Worm (Caenorhabditis elegans) whole organism, L4 larva: ENCODE data around the gene vha-18.
"Not testable (repeated sequence)": the region's sequence is repeated elsewhere in the genome, so short reads cannot be mapped to it uniquely, and the experiment has no call there.

Experiments used
- D1046.2 ChIP-seq: fragments of 200-800 bp; sonication (Bioruptor generic); IDR thresholded peaks from 2 replicates; pipeline ENCODE4 v1.3.6; 2022; ENCODE audit warnings: missing genetic modification characterization, missing compliant biosample characterization
- F26F4.8 ChIP-seq: fragments of 200-800 bp; sonication (Bioruptor generic); conservative IDR thresholded peaks from 2 replicates; pipeline ENCODE4 v1.3.6; 2022; ENCODE audit warnings: missing genetic modification characterization, missing compliant biosample characterization
- T20F7.1 ChIP-seq: fragments of 200-800 bp; sonication (Bioruptor generic); optimal IDR thresholded peaks from 2 replicates; lab custom pipeline; 2018; ENCODE audit warnings: mild to moderate bottlenecking, missing genetic modification characterization, missing compliant biosample characterization
- T26A8.4 ChIP-seq: fragments of 200-800 bp; sonication (Bioruptor generic); IDR thresholded peaks from 2 replicates; pipeline ENCODE4 v1.3.6; 2022; ENCODE audit warnings: missing genetic modification characterization, missing compliant biosample characterization
- Y48G9A.11 ChIP-seq: fragments of 200-800 bp; sonication (Bioruptor generic); IDR thresholded peaks from 2 replicates; pipeline ENCODE4 v1.3.6; 2022; ENCODE audit warnings: missing genetic modification reagents, missing genetic modification characterization, missing compliant biosample characterization
- Y75B8A.6 ChIP-seq: fragments of 200-800 bp; sonication (Bioruptor generic); IDR thresholded peaks from 2 replicates; pipeline ENCODE4 v1.3.6; 2022; ENCODE audit warnings: missing genetic modification reagents, missing genetic modification characterization, missing compliant biosample characterization
- ZK337.2 ChIP-seq: fragments of 200-800 bp; sonication (Bioruptor generic); IDR thresholded peaks from 2 replicates; pipeline ENCODE4 v1.3.6; 2022; ENCODE audit warnings: missing genetic modification reagents, missing genetic modification characterization, missing compliant biosample characterization
- arid-1 ChIP-seq: fragments of 200-800 bp; sonication (Bioruptor generic); conservative IDR thresholded peaks from 2 replicates; pipeline ENCODE4 v1.3.6; 2022; ENCODE audit warnings: missing genetic modification reagents, missing genetic modification characterization, missing compliant biosample characterization
- ceh-20 ChIP-seq: fragments of 200-800 bp; sonication (Bioruptor generic); IDR thresholded peaks from 2 replicates; pipeline ENCODE4 v1.3.6; 2022; ENCODE audit warnings: missing genetic modification reagents, missing genetic modification characterization, missing compliant biosample characterization
- ceh-28 ChIP-seq: fragments of 150-350 bp; optimal IDR thresholded peaks from 2 replicates; lab custom pipeline; 2014; ENCODE audit warnings: missing biosample characterization, missing genetic modification reagents, missing genetic modification characterization
- daf-12 ChIP-seq: fragments of 150-350 bp; optimal IDR thresholded peaks from 2 replicates; lab custom pipeline; 2014; ENCODE audit warnings: missing biosample characterization, missing genetic modification reagents, missing genetic modification characterization
- daf-19 ChIP-seq: fragments of 200-800 bp; sonication (Bioruptor generic); conservative IDR thresholded peaks from 2 replicates; pipeline ENCODE4 v1.3.6; 2022; ENCODE audit warnings: missing genetic modification characterization, missing compliant biosample characterization
- dmd-6 ChIP-seq: fragments of 200-800 bp; sonication (Bioruptor generic); IDR thresholded peaks from 2 replicates; pipeline ENCODE4 v1.3.6; 2022; ENCODE audit warnings: missing genetic modification reagents, missing genetic modification characterization, missing compliant biosample characterization
- dmd-8 ChIP-seq: fragments of 200-800 bp; sonication (Bioruptor generic); IDR thresholded peaks from 2 replicates; pipeline ENCODE4 v1.3.6; 2022; ENCODE audit warnings: missing genetic modification characterization, missing compliant biosample characterization
- dmd-9 ChIP-seq: fragments of 200-800 bp; sonication (Bioruptor generic); IDR thresholded peaks from 2 replicates; pipeline ENCODE4 v1.3.6; 2022; ENCODE audit warnings: missing genetic modification reagents, missing genetic modification characterization, missing compliant biosample characterization
- egl-27 ChIP-seq: sonication (generic microtip); optimal IDR thresholded peaks from 3 replicates; lab custom pipeline; 2017; ENCODE audit warnings: missing biosample characterization, missing genetic modification reagents, missing genetic modification characterization
- egl-43 ChIP-seq: fragments of 200-800 bp; sonication (Bioruptor generic); IDR thresholded peaks from 2 replicates; pipeline ENCODE4 v1.3.6; 2022; ENCODE audit warnings: missing genetic modification reagents, missing genetic modification characterization, missing compliant biosample characterization
- fkh-10 ChIP-seq: fragments of 150-350 bp; optimal IDR thresholded peaks from 2 replicates; lab custom pipeline; 2014; ENCODE audit warnings: missing biosample characterization, missing genetic modification reagents, missing genetic modification characterization
- hlh-11 ChIP-seq: fragments of 200-800 bp; sonication (Bioruptor generic); optimal IDR thresholded peaks from 2 replicates; lab custom pipeline; 2018; ENCODE audit warnings: mild to moderate bottlenecking, missing genetic modification characterization, missing compliant biosample characterization
- hlh-30 ChIP-seq: sonication (generic microtip); optimal IDR thresholded peaks from 2 replicates; lab custom pipeline; 2017; ENCODE audit warnings: antibody characterized with exemption, mild to moderate bottlenecking, missing genetic modification characterization, missing compliant biosample characterization; ENCODE audit not compliant: insufficient read depth
- hmg-1.1 ChIP-seq: fragments of 200-800 bp; sonication (Bioruptor generic); IDR thresholded peaks from 2 replicates; pipeline ENCODE4 v1.3.6; 2022; ENCODE audit warnings: missing genetic modification reagents, missing genetic modification characterization, missing compliant biosample characterization
- lim-7 ChIP-seq: fragments of 200-800 bp; sonication (Bioruptor generic); IDR thresholded peaks from 2 replicates; pipeline ENCODE4 v1.3.6; 2022; ENCODE audit warnings: missing genetic modification characterization, missing compliant biosample characterization
- lin-1 ChIP-seq: fragments of 200-800 bp; sonication (Bioruptor generic); IDR thresholded peaks from 2 replicates; pipeline ENCODE4 v1.3.6; 2022; ENCODE audit warnings: missing genetic modification reagents, missing genetic modification characterization, missing compliant biosample characterization
- lin-15B ChIP-seq: fragments of 150-350 bp; sonication (generic microtip); optimal IDR thresholded peaks from 3 replicates; lab custom pipeline; 2014; ENCODE audit warnings: missing biosample characterization, missing genetic modification characterization
- lin-38 ChIP-seq: fragments of 200-800 bp; sonication (Bioruptor generic); IDR thresholded peaks from 2 replicates; pipeline ENCODE4 v1.3.6; 2022; ENCODE audit warnings: missing genetic modification reagents, missing genetic modification characterization, missing compliant biosample characterization
- lsy-2 ChIP-seq, 2 experiments: fragments of 150-350 bp in 1 of 2; sonication (generic microtip) in 1 of 2; optimal IDR thresholded peaks; 2 replicates each; lab custom pipeline; 2014 to 2017; ENCODE audit warnings: missing biosample characterization in 2 of 2, missing genetic modification characterization in 2 of 2
- madf-5 ChIP-seq, 2 experiments: fragments of 200-800 bp; sonication (Bioruptor generic); IDR thresholded peaks; 2 replicates each; pipeline ENCODE4 v1.3.6; 2022; ENCODE audit warnings: missing compliant biosample characterization in 2 of 2, missing genetic modification characterization in 2 of 2
- madf-9 ChIP-seq: fragments of 200-800 bp; sonication (Bioruptor generic); conservative IDR thresholded peaks from 2 replicates; pipeline ENCODE4 v1.3.6; 2022; ENCODE audit warnings: missing genetic modification reagents, missing genetic modification characterization, missing compliant biosample characterization
- mdl-1 ChIP-seq, 2 experiments: fragments of 150-350 bp in 1 of 2; sonication (generic microtip) in 1 of 2; optimal IDR thresholded peaks; 2 replicates each; lab custom pipeline; 2014 to 2017; ENCODE audit warnings: missing biosample characterization in 2 of 2, missing genetic modification characterization in 2 of 2
- mes-2 ChIP-seq: sonication (generic microtip); optimal IDR thresholded peaks from 2 replicates; lab custom pipeline; 2016; ENCODE audit warnings: missing genotype, mild to moderate bottlenecking, missing genetic modification characterization, missing compliant biosample characterization; ENCODE audit not compliant: poor library complexity, severe bottlenecking
- mxl-3 ChIP-seq: fragments of 200-800 bp; sonication (Bioruptor generic); optimal IDR thresholded peaks from 2 replicates; lab custom pipeline; 2018; ENCODE audit warnings: mild to moderate bottlenecking, missing genetic modification characterization, missing compliant biosample characterization
- nhr-102 ChIP-seq: sonication (generic microtip); optimal IDR thresholded peaks from 2 replicates; lab custom pipeline; 2016; ENCODE audit warnings: mild to moderate bottlenecking, missing genetic modification characterization, moderate library complexity, missing compliant biosample characterization
- nhr-41 ChIP-seq: fragments of 200-800 bp; sonication (Bioruptor generic); IDR thresholded peaks from 2 replicates; pipeline ENCODE4 v1.3.6; 2022; ENCODE audit warnings: missing genetic modification reagents, missing genetic modification characterization, missing compliant biosample characterization
- pha-4 ChIP-seq, 2 experiments: fragments of 150-350 bp in 1 of 2; fragments of 200-800 bp in 1 of 2; sonication (Bioruptor generic) in 1 of 2; IDR thresholded peaks in 1 of 2; optimal IDR thresholded peaks in 1 of 2; 2 replicates each; pipeline versions ENCODE4 v1.3.6 to Lab custom; 2014 to 2022; ENCODE audit warnings: missing genetic modification characterization in 2 of 2, missing genetic modification reagents in 2 of 2, missing biosample characterization in 1 of 2, missing compliant biosample characterization in 1 of 2
- snpc-1.2 ChIP-seq: fragments of 200-800 bp; sonication (Bioruptor generic); IDR thresholded peaks from 2 replicates; pipeline ENCODE4 v1.3.6; 2022; ENCODE audit warnings: missing genetic modification reagents, missing genetic modification characterization, missing compliant biosample characterization
- tra-1 ChIP-seq: fragments of 200-800 bp; sonication (Bioruptor generic); IDR thresholded peaks from 2 replicates; pipeline ENCODE4 v1.3.6; 2022; ENCODE audit warnings: missing genetic modification reagents, missing genetic modification characterization, missing compliant biosample characterization
- unc-62 ChIP-seq, 3 experiments: fragments of 150-350 bp in 1 of 3; sonication (generic microtip); optimal IDR thresholded peaks in 2 of 3; peaks in 1 of 3; 1 replicate in 1 of 3; 2 replicates in 2 of 3; lab custom pipeline; 2014 to 2017; ENCODE audit warnings: missing biosample characterization in 3 of 3, missing genetic modification characterization in 3 of 3, missing genetic modification reagents in 3 of 3, missing genotype in 1 of 3
- vab-7 ChIP-seq: fragments of 200-800 bp; sonication (Bioruptor generic); IDR thresholded peaks from 2 replicates; pipeline ENCODE4 v1.3.6; 2022; ENCODE audit warnings: missing genetic modification reagents, missing genetic modification characterization, missing compliant biosample characterization
- zfp-3 ChIP-seq: fragments of 200-800 bp; sonication (Bioruptor generic); conservative IDR thresholded peaks from 2 replicates; pipeline ENCODE4 v1.3.6; 2022; ENCODE audit warnings: missing genetic modification reagents, missing genetic modification characterization, missing compliant biosample characterization

Gene vha-18

DNA sequence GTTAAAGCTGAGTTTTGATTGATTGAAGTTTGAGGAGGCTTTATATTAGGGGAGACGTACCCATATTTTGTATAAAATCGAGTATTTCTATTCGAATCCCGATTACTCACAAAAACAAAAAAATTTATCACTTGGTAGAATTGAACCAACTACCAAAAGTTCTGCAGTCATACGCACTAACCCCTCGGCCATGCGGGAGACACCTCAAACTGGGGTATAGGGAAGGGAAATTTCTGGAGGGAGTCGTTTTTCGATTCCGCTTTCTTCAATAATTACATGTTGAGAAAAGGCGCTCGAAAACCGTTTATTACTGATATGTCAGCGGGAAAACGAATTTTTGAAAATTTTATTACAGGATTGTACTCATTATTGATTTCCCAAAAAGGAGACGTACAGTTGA lies 18.0 kb upstream of the vha-18 start:
- peak; percentile 45; the same call in 1 of the 2 replicates for TF ChIP-seq T26A8.4 (GFP tag; lab: Robert Waterston, UW)
- TF ChIP-seq F26F4.8 (GFP tag; lab: Robert Waterston, UW), result peak; percentile 75
- 0 out of 2 replicates have a peak, but pooled peaks have one; percentile 48 for TF ChIP-seq madf-9 (GFP tag; lab: Robert Waterston, UW)
- 0 out of 2 replicates have a peak, but pooled peaks have one; percentile 24 for TF ChIP-seq snpc-1.2 (GFP tag; lab: Robert Waterston, UW)
- TF ChIP-seq pha-4 (GFP tag; IDR thresholded peaks at IDR 0.05; lab: Robert Waterston, UW), result peak; percentile 33; the same call in 1 of the 2 replicates
- TF ChIP-seq pha-4 (tag; optimal IDR thresholded peaks at IDR 0.05; lab: Kevin White, UChicago), result not testable (repeated sequence)
- 0 out of 2 replicates have a peak, but pooled peaks have one; percentile 28 for TF ChIP-seq Y48G9A.11 (GFP tag; lab: Robert Waterston, UW)
- 0 out of 2 replicates have a peak, but pooled peaks have one; percentile 44 for TF ChIP-seq D1046.2 (GFP tag; lab: Robert Waterston, UW)
- TF ChIP-seq lim-7 (GFP tag; lab: Robert Waterston, UW), result peak; percentile 77
- 0 out of 2 replicates have a peak, but pooled peaks have one; percentile 76 for TF ChIP-seq Y75B8A.6 (GFP tag; lab: Robert Waterston, UW)
- peak; percentile 65 for TF ChIP-seq lin-38
- TF ChIP-seq mes-2, result peak; percentile 14
- peak; percentile 30; the same call in 1 of the 2 replicates for TF ChIP-seq tra-1
- TF ChIP-seq nhr-41, result 0 out of 2 replicates have a peak, but pooled peaks have one; percentile 43
- TF ChIP-seq lin-1 (GFP tag; lab: Robert Waterston, UW), result peak; percentile 63; the same call in 1 of the 2 replicates
- peak; percentile 66 for TF ChIP-seq vab-7 (GFP tag; lab: Robert Waterston, UW)
- 0 out of 2 replicates have a peak, but pooled peaks have one; percentile 14 for TF ChIP-seq dmd-6 (GFP tag; lab: Robert Waterston, UW)
- 0 out of 2 replicates have a peak, but pooled peaks have one; percentile 39 for TF ChIP-seq dmd-9 (GFP tag; lab: Robert Waterston, UW)
- peak; percentile 46; the same call in 1 of the 2 replicates for TF ChIP-seq hmg-1.1 (GFP tag; lab: Robert Waterston, UW)
- peak; percentile 87 for TF ChIP-seq dmd-8 (GFP tag; lab: Robert Waterston, UW)
- peak; percentile 75 for TF ChIP-seq egl-43 (GFP tag; lab: Robert Waterston, UW)
- 0 out of 4 replicates have a peak, but pooled peaks of 1 of the 2 experiments have one; percentile 54 for TF ChIP-seq madf-5 (GFP tag; IDR thresholded peaks at IDR 0.05; lab: Robert Waterston, UW)
- TF ChIP-seq ZK337.2 (GFP tag; lab: Robert Waterston, UW), result 0 out of 2 replicates have a peak, but pooled peaks have one; percentile 33
- peak; percentile 78 for TF ChIP-seq arid-1
- 0 out of 2 replicates have a peak, but pooled peaks have one; percentile 58 for TF ChIP-seq ceh-20 (GFP tag; lab: Robert Waterston, UW)

DNA sequence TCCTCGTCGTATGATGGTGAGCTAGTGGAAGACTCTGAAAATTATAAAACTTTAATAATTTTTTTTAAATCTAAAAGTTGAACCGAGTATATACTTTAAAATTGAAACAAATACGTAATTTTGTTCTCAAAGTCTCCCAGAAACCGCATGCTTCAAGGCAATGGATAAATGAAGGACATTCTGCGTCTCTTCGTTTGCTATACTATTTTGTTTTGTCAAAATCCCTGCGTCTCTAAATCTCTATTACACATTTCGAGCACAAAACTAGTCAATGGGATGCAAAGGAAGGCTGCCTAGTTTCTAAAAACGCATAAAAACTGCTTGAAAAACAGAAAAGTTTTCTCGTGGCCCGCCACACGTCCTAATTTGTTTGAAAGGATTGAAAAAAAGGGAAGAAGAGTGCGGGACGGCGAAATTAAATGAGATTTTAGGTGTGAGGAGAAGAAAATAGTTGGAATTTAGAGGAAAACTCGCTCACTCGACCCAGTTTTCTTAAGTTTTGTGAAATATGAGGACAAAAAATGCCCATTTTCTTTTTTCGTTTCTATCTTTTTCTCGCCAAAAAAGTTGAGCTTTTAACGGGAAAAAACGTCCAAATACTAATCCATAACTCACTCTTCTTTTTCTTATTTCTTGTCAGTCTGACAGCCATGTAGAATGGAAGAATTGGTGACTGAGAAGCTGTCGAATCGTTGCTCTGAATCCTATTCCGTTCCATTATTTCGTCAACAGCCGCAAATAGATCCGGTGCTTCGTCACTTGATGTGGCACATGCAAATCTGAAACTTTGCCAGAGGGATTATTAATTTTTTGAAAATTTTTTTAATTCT lies 15.5 kb upstream of the vha-18 start:
- TF ChIP-seq hlh-30 (tag; lab: Kevin White, UChicago), result peak; percentile 38
- TF ChIP-seq hmg-1.1 (GFP tag; lab: Robert Waterston, UW), result 0 out of 2 replicates have a peak, but pooled peaks have one; percentile 22
- no peak for TF ChIP-seq egl-27 (tag; lab: Kevin White, UChicago)
- TF ChIP-seq snpc-1.2 (GFP tag; lab: Robert Waterston, UW), result no peak
- TF ChIP-seq mdl-1 (tag; optimal IDR thresholded peaks at IDR 0.05; lab: Kevin White, UChicago), result no peak
- peak in 1 of 2 experiments; percentile 44 for TF ChIP-seq lsy-2 (tag; optimal IDR thresholded peaks at IDR 0.05; lab: Kevin White, UChicago)
- no peak for TF ChIP-seq nhr-102 (tag; lab: Kevin White, UChicago)
- no peak for TF ChIP-seq ZK337.2 (GFP tag; lab: Robert Waterston, UW)
- no peak for TF ChIP-seq T26A8.4 (GFP tag; lab: Robert Waterston, UW)
- peak in 1 of 2 experiments; percentile 96 for TF ChIP-seq unc-62 (GFP tag; optimal IDR thresholded peaks at IDR 0.05 in 1 of 2; lab: Kevin White, UChicago)
- no peak for TF ChIP-seq unc-62 (tag; optimal IDR thresholded peaks at IDR 0.05; lab: Kevin White, UChicago)
- TF ChIP-seq ceh-28, result no peak
- no peak for TF ChIP-seq zfp-3
- TF ChIP-seq T20F7.1, result no peak
- no peak for TF ChIP-seq hlh-11 (tag; lab: Kevin White, UChicago)
- no peak for TF ChIP-seq fkh-10 (GFP tag; lab: Kevin White, UChicago)
- TF ChIP-seq daf-12 (tag; lab: Kevin White, UChicago), result no peak
- no peak for TF ChIP-seq daf-19 (GFP tag; lab: Robert Waterston, UW)
- TF ChIP-seq lin-15B (tag; lab: Kevin White, UChicago), result no peak
- TF ChIP-seq ceh-20 (GFP tag; lab: Robert Waterston, UW), result no peak
- TF ChIP-seq mxl-3 (GFP tag; lab: Kevin White, UChicago), result no peak
